Worm (Caenorhabditis elegans): ENCODE data around the gene Y45F3A.8.

Gene Y45F3A.8

DNA sequence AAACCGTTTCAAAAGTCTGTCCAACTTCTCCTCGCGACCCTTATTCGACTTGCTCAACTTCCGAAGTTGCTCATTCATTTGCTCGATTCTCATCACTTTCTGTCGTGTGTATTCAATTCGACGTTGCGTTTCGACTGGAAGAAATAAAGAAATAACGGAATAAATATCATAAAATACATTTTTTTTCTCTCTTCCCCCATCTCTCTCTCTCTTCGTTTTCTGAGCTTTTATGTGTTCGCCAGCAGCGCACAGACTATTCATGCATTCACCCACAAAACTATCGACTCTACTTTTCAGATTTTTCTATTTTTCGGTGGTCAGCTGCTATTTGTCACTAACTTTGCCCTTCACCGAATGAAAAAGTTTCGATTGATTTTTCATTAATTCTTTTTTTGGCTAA is 32.3 kb downstream of the Y45F3A.8 start, which contains the start of gene rab-30:
TSS of gene rab-30 (plus strand) at position 301 of the 400 bp plus-strand sequence.
- TF ChIP-seq hsf-1 (GFP tag; IDR thresholded peaks at IDR 0.05) (0 out of 2 replicates have a peak, but pooled peaks have one; percentile 33), zim-3 (tag; optimal IDR thresholded peaks at IDR 0.05) (no peak), F22D6.2 (tag; optimal IDR thresholded peaks at IDR 0.05) (no peak)

DNA sequence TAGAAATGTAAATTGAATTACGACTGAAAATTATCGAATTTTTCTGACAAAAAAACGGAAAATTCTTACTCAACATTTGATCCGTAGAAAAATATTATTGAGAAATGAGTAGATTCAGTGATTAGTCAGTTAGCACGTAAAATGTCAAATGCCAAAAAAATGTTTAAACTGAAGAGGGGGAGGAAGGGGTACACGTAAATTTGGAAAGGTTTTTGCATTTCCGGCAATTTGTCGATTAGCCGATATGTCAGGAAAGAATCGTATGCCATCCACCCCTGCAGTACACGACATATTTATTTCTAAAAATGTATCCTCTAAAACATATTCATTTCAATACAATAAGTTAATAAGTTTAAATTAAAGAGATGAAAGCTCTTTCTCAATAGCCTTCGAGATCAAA is 34.7 kb downstream of the Y45F3A.8 start, which contains the start of gene T21C12.4:
TSS of gene T21C12.4 (minus strand) at position 101 of the 400 bp plus-strand sequence.
- TF ChIP-seq madf-6 (GFP tag; IDR thresholded peaks at IDR 0.05), result no peak
- TF ChIP-seq nhr-27 (tag; optimal IDR thresholded peaks at IDR 0.05), result no peak
- no peak for TF ChIP-seq F10E7.11 (tag; optimal IDR thresholded peaks at IDR 0.05)
- no peak for TF ChIP-seq F23B12.7 (tag; optimal IDR thresholded peaks at IDR 0.05; ENCODE audit: insufficient read depth)
- TF ChIP-seq F57C9.4 (tag; optimal IDR thresholded peaks at IDR 0.05), result no peak
- TF ChIP-seq dpl-1 (GFP tag; optimal IDR thresholded peaks at IDR 0.05), result no peak
- TF ChIP-seq cebp-2 (GFP tag; IDR thresholded peaks at IDR 0.05), result no peak
- no peak for TF ChIP-seq ceh-27 (GFP tag; optimal IDR thresholded peaks at IDR 0.05)
- TF ChIP-seq ceh-100 (GFP tag; IDR thresholded peaks at IDR 0.05), result no peak
- no peak for TF ChIP-seq ztf-22 (GFP tag; optimal IDR thresholded peaks at IDR 0.05)
- TF ChIP-seq hlh-26 (GFP tag; conservative IDR thresholded peaks at IDR 0.05), result no peak
- no peak for TF ChIP-seq ZK185.1 (tag; optimal IDR thresholded peaks at IDR 0.05; ENCODE audit: poor library complexity, severe bottlenecking)
- no peak for TF ChIP-seq xnd-1 (tag; optimal IDR thresholded peaks at IDR 0.05)
- TF ChIP-seq hlh-12 (tag; optimal IDR thresholded peaks at IDR 0.05), result no peak
- no peak for TF ChIP-seq D2030.7 (GFP tag; IDR thresholded peaks at IDR 0.05)
- TF ChIP-seq lag-1 (GFP tag; IDR thresholded peaks at IDR 0.05), result no peak
- TF ChIP-seq egl-44 (GFP tag; IDR thresholded peaks at IDR 0.05), result no peak
- no peak for TF ChIP-seq F22D6.2 (tag; optimal IDR thresholded peaks at IDR 0.05)
- no peak for TF ChIP-seq hrde-1 (tag; optimal IDR thresholded peaks at IDR 0.05; ENCODE audit: borderline replicate concordance)
- TF ChIP-seq cebp-1 (GFP tag; IDR thresholded peaks at IDR 0.05), result no peak
- TF ChIP-seq cebp-1 (tag; optimal IDR thresholded peaks at IDR 0.05), result no peak

DNA sequence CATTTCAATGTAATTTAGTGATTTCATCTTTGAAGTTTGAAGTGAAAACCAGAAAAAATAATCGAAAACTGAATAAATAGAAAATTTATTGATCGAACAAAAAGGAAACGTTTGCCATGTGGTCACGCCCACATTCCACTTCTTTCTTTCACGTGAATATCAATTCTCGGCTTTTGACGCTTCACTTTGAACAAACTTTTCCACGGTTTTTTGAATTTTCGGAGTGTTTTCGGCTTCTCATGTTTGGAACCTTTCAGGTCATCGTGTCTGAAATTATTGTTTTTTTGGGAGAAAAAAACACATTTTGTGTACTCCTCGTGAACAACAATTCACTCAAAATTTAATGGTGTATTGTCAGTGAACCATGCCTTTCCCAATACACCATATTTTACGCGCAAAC is 39.7 kb downstream of the Y45F3A.8 start, which contains the start of gene T21C12.8:
TSS of gene T21C12.8 (minus strand) at position 101 of the 400 bp plus-strand sequence.
- TF ChIP-seq cebp-2 (GFP tag; IDR thresholded peaks at IDR 0.05) (no peak), unc-62 (GFP tag; optimal IDR thresholded peaks at IDR 0.05) (no peak), attf-5 (GFP tag; optimal IDR thresholded peaks at IDR 0.05) (no peak), ceh-58 (GFP tag; IDR thresholded peaks at IDR 0.05) (no peak), lin-54 (GFP tag; optimal IDR thresholded peaks at IDR 0.05) (no peak), gei-17 (GFP tag; optimal IDR thresholded peaks at IDR 0.05) (no peak), F49E8.2 (tag; optimal IDR thresholded peaks at IDR 0.05; ENCODE audit: insufficient read depth) (no peak), snpc-1.1 (tag; optimal IDR thresholded peaks at IDR 0.05; ENCODE audit: insufficient read depth) (no peak), snpc-1.3 (tag; optimal IDR thresholded peaks at IDR 0.05; ENCODE audit: insufficient read depth) (no peak), hlh-12 (tag; optimal IDR thresholded peaks at IDR 0.05) (no peak), ZK185.1 (tag; optimal IDR thresholded peaks at IDR 0.05; ENCODE audit: poor library complexity, severe bottlenecking) (no peak), sdz-38 (tag; optimal IDR thresholded peaks at IDR 0.05) (no peak), bed-1 (GFP tag; IDR thresholded peaks at IDR 0.05) (no peak)

Data from whole organism, young adult.